Fruit fly (Drosophila melanogaster) Kc167 (cell line): Measurements from ENCODE around the gene Hexim.

ENCODE experiments used
- Myc ChIP-seq: fragments of >200 bp; optimal IDR thresholded peaks from 2 replicates; lab custom pipeline; 2017; ENCODE audit warnings: missing external identifiers
- Sin3A ChIP-seq: fragments of >200 bp; optimal IDR thresholded peaks from 2 replicates; lab custom pipeline; 2018; ENCODE audit warnings: missing external identifiers
- h ChIP-seq: fragments of >200 bp; optimal IDR thresholded peaks from 3 replicates; lab custom pipeline; 2018; ENCODE audit warnings: missing external identifiers
- insv ChIP-seq: fragments of >200 bp; optimal IDR thresholded peaks from 3 replicates; lab custom pipeline; 2018; ENCODE audit warnings: missing external identifiers
- psq ChIP-seq: fragments of >200 bp; optimal IDR thresholded peaks from 2 replicates; lab custom pipeline; 2017; ENCODE audit warnings: missing external identifiers
- ttk ChIP-seq: sonication (Bioruptor generic); optimal IDR thresholded peaks from 2 replicates; lab custom pipeline; 2017; ENCODE audit warnings: missing external identifiers

The Hexim gene

DNA sequence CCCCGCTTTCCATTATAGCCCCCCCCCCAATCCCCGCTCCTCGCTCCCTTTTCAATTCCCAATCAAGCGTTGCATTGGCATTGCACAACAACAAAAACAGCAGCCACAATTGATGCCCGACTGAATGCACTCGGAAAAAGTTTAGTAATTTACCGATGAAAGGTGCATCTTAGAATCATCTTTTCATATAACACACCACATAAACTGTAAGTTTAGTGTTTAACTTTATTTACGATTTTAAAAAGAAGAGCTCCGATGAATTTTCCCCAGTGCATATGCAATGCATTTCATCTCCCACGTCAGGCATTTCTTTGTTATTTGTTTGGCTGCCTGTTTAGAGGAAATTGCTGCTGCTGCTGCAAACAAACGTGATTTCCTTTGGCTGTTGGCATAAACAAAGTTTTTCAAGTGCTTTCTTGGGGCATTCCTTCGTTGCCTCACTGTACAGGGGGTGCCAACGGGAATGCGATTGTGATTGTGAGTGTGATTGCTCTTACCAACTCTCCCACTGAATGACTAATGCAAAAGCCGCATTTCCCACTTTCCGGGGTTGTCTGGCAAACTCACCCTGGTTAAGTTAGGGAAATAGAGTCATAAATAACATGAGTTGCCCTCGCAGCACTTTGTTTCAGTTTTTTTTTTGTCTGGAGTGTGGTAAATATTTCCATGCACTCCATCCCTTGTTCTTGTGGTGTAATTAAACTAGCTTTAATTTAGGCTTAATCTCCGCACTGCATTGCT is 33.2 kb downstream of the Hexim start:
- no peak for TF ChIP-seq Myc (lab: Kevin White, UChicago)
- no peak for TF ChIP-seq insv (lab: Kevin White, UChicago)
- TF ChIP-seq psq (lab: Kevin White, UChicago): no peak
- TF ChIP-seq ttk (lab: Kevin White, UChicago): no peak
- TF ChIP-seq h: no peak
- TF ChIP-seq Sin3A (lab: Kevin White, UChicago): no peak

dm6 chr3R:14692971-14693253 is 33.7 kb downstream of the Hexim start:
- no peak for TF ChIP-seq psq (lab: Kevin White, UChicago)
- TF ChIP-seq insv (lab: Kevin White, UChicago): no peak
- TF ChIP-seq Sin3A (lab: Kevin White, UChicago): no peak
- TF ChIP-seq ttk (lab: Kevin White, UChicago): no peak
- no peak for TF ChIP-seq h
- TF ChIP-seq Myc (lab: Kevin White, UChicago): no peak

- TF ChIP-seq insv (lab: Kevin White, UChicago): no peak
- no peak for TF ChIP-seq Myc (lab: Kevin White, UChicago)
- TF ChIP-seq Sin3A (lab: Kevin White, UChicago): no peak
- no peak for TF ChIP-seq h
- no peak for TF ChIP-seq ttk (lab: Kevin White, UChicago)
- no peak for TF ChIP-seq psq (lab: Kevin White, UChicago)
These were observed 35.3 kb downstream of the Hexim start for dm6 chr3R:14694583-14694982.

DNA sequence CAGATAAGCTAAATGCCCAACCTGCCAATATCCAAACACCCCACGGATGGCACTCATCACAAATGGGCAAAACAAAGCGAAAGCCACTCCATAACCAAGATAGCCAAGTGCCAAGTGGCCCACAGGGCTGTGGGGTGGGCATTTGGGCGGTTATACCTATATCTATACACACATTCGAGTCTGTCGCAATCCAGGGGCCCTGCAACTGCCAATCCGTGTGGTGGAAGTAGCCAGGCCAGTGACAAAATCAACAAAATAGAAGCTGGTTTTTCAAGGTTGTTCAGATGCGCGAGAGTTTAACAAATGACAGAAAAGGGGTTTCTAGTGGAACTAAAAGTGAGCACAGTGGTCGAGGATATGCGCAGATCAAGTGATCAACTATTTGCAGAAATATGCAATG is 35.8 kb downstream of the Hexim start:
- TF ChIP-seq Myc (lab: Kevin White, UChicago): no peak
- TF ChIP-seq psq (lab: Kevin White, UChicago): no peak
- no peak for TF ChIP-seq ttk (lab: Kevin White, UChicago)
- no peak for TF ChIP-seq Sin3A (lab: Kevin White, UChicago)
- TF ChIP-seq h: no peak
- no peak for TF ChIP-seq insv (lab: Kevin White, UChicago)

dm6 chr3R:14695665-14696064 is 36.4 kb downstream of the Hexim start:
- TF ChIP-seq insv (lab: Kevin White, UChicago) (no peak), psq (lab: Kevin White, UChicago) (no peak), Sin3A (lab: Kevin White, UChicago) (no peak), ttk (lab: Kevin White, UChicago) (no peak), Myc (lab: Kevin White, UChicago) (no peak), h (no peak)

- TF ChIP-seq h: no peak
- no peak for TF ChIP-seq insv (lab: Kevin White, UChicago)
- TF ChIP-seq Sin3A (lab: Kevin White, UChicago): no peak
- no peak for TF ChIP-seq ttk (lab: Kevin White, UChicago)
- TF ChIP-seq psq (lab: Kevin White, UChicago): no peak
- no peak for TF ChIP-seq Myc (lab: Kevin White, UChicago)
These were observed 37.8 kb downstream of the Hexim start, which contains the start of gene Meltrin for dm6 chr3R:14696949-14697513. Gene Meltrin (minus strand): TSS chr3R:14697292.

DNA sequence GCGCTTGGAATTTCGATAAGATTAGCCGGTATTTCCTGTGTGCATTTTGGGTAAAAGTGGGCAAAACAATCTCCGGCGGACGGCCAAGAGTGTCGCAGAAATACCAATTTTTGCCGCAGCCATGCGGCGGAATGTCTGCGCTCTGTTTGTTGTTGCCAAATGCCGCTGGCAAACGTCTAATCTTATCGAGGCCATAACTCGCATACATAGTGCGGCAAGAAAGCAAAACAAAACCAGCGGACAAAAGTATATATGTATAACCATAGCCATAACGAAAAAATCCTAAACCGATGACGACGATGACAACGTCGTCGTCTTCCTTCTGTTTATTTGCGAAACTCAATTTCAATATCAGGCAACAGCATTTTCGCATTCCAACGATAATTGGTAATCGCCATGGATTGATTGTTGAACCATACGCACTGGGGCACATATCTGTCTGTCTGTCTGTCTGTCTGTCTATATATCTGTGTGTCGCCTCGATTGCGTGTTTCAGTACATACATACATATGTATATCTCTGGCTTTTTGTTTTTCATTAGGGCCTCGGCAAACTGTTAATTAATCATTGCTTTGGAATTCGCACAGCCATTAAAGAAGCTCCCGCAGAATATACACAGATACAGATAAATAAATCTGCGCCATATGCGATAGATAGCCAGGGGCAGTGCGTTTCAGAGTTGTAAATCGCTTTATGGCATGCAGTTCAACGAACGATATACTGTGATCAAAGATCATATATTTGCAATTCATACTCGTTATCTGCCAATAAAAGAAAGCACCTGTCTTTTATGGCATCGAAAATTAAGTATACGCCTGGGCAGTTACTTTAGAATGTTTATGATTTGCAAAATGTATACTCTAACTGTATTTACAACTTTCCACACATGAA is 44.3 kb downstream of the Hexim start:
- TF ChIP-seq h (no peak), Sin3A (lab: Kevin White, UChicago) (no peak), Myc (lab: Kevin White, UChicago) (no peak)

DNA sequence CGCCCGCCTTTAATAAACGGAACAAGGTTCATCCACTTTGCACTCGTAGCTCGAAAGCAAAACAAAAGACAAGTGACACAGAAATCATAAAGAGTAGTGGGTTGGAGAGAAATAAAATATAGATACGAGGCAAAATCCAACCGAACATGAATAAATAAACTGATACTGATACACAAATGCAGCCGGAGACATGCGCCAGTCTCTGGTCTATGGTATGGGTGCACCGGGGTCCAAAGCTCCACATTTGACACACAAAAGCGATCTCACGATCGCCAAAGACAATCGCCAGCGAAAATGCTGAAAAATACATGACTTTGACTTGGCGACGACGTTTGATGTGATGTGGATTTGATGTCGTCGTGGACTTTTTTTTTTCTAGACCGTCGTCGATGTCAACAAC is 46.0 kb downstream of the Hexim start:
- TF ChIP-seq insv (lab: Kevin White, UChicago): no peak
- TF ChIP-seq Sin3A (lab: Kevin White, UChicago): no peak
- TF ChIP-seq Myc (lab: Kevin White, UChicago): no peak
- TF ChIP-seq h: no peak
- TF ChIP-seq psq (lab: Kevin White, UChicago): no peak
- no peak for TF ChIP-seq ttk (lab: Kevin White, UChicago)

- TF ChIP-seq insv (lab: Kevin White, UChicago) (no peak), h (no peak), psq (lab: Kevin White, UChicago) (no peak), Sin3A (lab: Kevin White, UChicago) (no peak)
These were observed 47.1 kb downstream of the Hexim start for dm6 chr3R:14706354-14706753.

- TF ChIP-seq ttk (lab: Kevin White, UChicago) (no peak), h (no peak), Sin3A (lab: Kevin White, UChicago) (no peak), psq (lab: Kevin White, UChicago) (no peak), Myc (lab: Kevin White, UChicago) (no peak), insv (lab: Kevin White, UChicago) (no peak)
These were observed 47.6 kb downstream of the Hexim start for dm6 chr3R:14706860-14707259.

dm6 chr3R:14707703-14708643 is 48.7 kb downstream of the Hexim start:
- TF ChIP-seq psq (lab: Kevin White, UChicago): no peak
- TF ChIP-seq Myc (lab: Kevin White, UChicago): no peak
- no peak for TF ChIP-seq Sin3A (lab: Kevin White, UChicago)
- TF ChIP-seq insv (lab: Kevin White, UChicago): no peak
- no peak for TF ChIP-seq ttk (lab: Kevin White, UChicago)
- no peak for TF ChIP-seq h
